Worm (Caenorhabditis elegans): ENCODE measurements around the gene ttr-43.

The ttr-43 gene

DNA sequence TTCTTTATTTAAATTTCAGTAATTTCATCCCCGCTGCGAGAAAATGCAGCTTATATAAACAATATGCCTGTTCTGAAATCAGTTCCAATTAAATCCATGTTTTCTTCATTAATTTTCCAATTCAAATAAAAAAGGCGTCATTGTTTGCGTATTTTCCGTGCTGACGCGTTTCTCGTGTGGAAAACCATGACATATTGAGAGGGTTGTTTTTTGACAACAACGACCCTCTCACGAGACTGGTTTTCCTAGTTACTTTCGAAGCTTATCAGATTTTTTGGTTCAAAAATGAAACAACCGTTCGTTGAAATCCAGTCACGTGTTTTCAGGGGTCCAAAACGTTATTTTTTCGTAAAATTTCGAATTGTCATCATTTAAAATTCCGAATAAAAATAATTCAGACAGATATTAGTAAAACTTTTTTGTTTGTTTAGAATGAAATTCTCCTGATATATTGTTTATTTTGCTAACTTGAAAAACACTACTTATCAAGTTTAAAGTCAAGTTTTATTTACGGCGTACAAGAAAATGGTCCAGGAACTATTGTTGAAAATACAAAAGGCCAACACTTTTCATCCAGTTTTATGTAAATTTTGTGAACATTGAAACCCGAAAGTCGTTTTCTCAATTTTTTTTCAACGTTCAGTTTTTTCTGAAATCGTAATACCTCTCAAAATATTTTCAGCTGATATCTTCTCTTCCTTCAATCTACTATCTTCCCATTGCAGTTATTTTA lies 9.2 kb upstream of the ttr-43 start, which contains the start of gene C14C10.5 (continued):
- TF ChIP-seq snpc-4 (GFP tag; optimal IDR thresholded peaks at IDR 0.05) = no peak
- no peak for TF ChIP-seq snpc-4 (tag; optimal IDR thresholded peaks at IDR 0.05)
- TF ChIP-seq attf-5 (GFP tag; optimal IDR thresholded peaks at IDR 0.05) = peak; percentile 73
- no peak for TF ChIP-seq ceh-40 (GFP tag; IDR thresholded peaks at IDR 0.05)
- TF ChIP-seq snpc-3.4 (tag; optimal IDR thresholded peaks at IDR 0.05) = no peak
- TF ChIP-seq unc-130 (GFP tag; optimal IDR thresholded peaks at IDR 0.05) = no peak
- TF ChIP-seq ekl-4 (GFP tag; IDR thresholded peaks at IDR 0.05) = no peak
- TF ChIP-seq F39B2.1 (GFP tag; IDR thresholded peaks at IDR 0.05) = no peak
- no peak for TF ChIP-seq attf-3 (GFP tag; conservative IDR thresholded peaks at IDR 0.05)
- TF ChIP-seq D2030.7 (GFP tag; IDR thresholded peaks at IDR 0.05) = no peak
- TF ChIP-seq nhr-80 (tag; optimal IDR thresholded peaks at IDR 0.05) = peak; percentile 63
- TF ChIP-seq F22D6.2 (tag; optimal IDR thresholded peaks at IDR 0.05) = no peak
- TF ChIP-seq dpff-1 (tag; optimal IDR thresholded peaks at IDR 0.05) = no peak
- TF ChIP-seq ztf-3 (GFP tag; optimal IDR thresholded peaks at IDR 0.05) = no peak
- TF ChIP-seq ztf-18 (tag; optimal IDR thresholded peaks at IDR 0.05) = peak; percentile 88
- no peak for TF ChIP-seq lin-35 (GFP tag; optimal IDR thresholded peaks at IDR 0.05)
- no peak for TF ChIP-seq madf-3 (GFP tag; IDR thresholded peaks at IDR 0.05)
- TF ChIP-seq chd-7 (tag; optimal IDR thresholded peaks at IDR 0.05) = no peak
- TF ChIP-seq T26A5.8 (tag; optimal IDR thresholded peaks at IDR 0.05) = no peak
- TF ChIP-seq F52B5.7 (tag; optimal IDR thresholded peaks at IDR 0.05) = no peak
- no peak for TF ChIP-seq sptf-2 (GFP tag; optimal IDR thresholded peaks at IDR 0.05)
- TF ChIP-seq somi-1 (GFP tag; optimal IDR thresholded peaks at IDR 0.05) = no peak
- TF ChIP-seq lir-1 (GFP tag; conservative IDR thresholded peaks at IDR 0.05) = no peak

DNA sequence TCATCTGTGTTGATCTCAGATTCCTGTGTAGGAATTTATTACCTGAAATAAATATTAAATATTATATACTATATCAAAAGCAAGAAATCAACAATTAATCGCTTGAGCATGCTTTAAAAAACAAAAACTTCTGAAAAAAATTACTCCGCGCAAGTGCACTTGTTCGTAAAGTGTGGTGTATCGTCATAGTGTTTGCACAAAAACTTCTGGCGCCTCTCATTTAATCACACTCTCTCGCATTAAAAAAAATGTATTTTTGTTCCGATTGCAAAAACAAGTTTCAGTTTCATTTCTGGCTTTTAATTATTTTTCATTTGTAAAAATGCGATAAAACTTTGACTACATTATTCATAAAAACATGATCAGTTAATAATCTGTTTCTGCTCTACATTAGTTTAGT lies 8.6 kb upstream of the ttr-43 start, which contains the start of the genes C14C10.10 and ril-2:
TSS of gene C14C10.10 (minus strand) at position 19 of the 400 bp plus-strand sequence.
TSS of gene ril-2 (minus strand) at position 48 of the 400 bp plus-strand sequence.
- no peak for TF ChIP-seq ceh-100 (GFP tag; IDR thresholded peaks at IDR 0.05)
- no peak for TF ChIP-seq dpl-1 (GFP tag; optimal IDR thresholded peaks at IDR 0.05)
- no peak for TF ChIP-seq F49E8.2 (tag; optimal IDR thresholded peaks at IDR 0.05; ENCODE audit: insufficient read depth)
- TF ChIP-seq B0035.1 (tag; optimal IDR thresholded peaks at IDR 0.05) = no peak
- TF ChIP-seq hmg-1.2 (GFP tag; IDR thresholded peaks at IDR 0.05) = peak; percentile 94
- TF ChIP-seq lsl-1 (GFP tag; optimal IDR thresholded peaks at IDR 0.05) = no peak
- TF ChIP-seq F23B12.7 (tag; optimal IDR thresholded peaks at IDR 0.05; ENCODE audit: insufficient read depth) = no peak

DNA sequence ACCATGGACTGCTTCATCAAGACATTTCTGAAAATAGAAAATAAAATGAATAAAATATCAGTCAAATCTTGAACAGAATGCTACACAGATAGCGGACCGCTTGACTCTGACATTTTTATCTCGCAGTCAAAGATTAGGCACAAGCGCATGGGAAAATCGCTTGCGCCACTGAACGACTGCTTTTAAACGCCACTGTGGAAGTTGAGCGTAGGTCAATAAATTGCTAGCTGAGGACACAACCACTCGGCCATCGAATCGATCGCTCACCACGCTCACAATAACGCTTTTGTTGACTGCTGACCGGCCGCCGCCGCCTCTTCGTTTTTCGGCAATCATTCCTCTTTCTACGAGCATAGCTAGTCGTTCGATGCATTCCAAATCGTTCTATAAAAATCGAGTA lies 6.3 kb upstream of the ttr-43 start:
- no peak for TF ChIP-seq ceh-79 (tag; optimal IDR thresholded peaks at IDR 0.05)
- TF ChIP-seq tlf-1 (GFP tag; optimal IDR thresholded peaks at IDR 0.05) = no peak
- TF ChIP-seq lin-26 (GFP tag; IDR thresholded peaks at IDR 0.05) = peak; percentile 86
- TF ChIP-seq sptf-2 (GFP tag; optimal IDR thresholded peaks at IDR 0.05) = no peak
- TF ChIP-seq B0019.2 (GFP tag; conservative IDR thresholded peaks at IDR 0.05) = no peak
- TF ChIP-seq tbp1 (GFP tag; optimal IDR thresholded peaks at IDR 0.05) = peak; percentile 89
- TF ChIP-seq die-1 (tag; optimal IDR thresholded peaks at IDR 0.05) = peak; percentile 79
- TF ChIP-seq ama-1 (optimal IDR thresholded peaks at IDR 0.05) = no peak
- peak; percentile 53 to 59 for TF ChIP-seq ama-1 (GFP tag; optimal IDR thresholded peaks at IDR 0.05)
- peak; percentile 22 for TF ChIP-seq somi-1 (GFP tag; optimal IDR thresholded peaks at IDR 0.05)
- TF ChIP-seq hsf-1 (GFP tag; IDR thresholded peaks at IDR 0.05) = 0 out of 2 replicates have a peak, but pooled peaks have one; percentile 35
- no peak for TF ChIP-seq tbx-9 (tag; optimal IDR thresholded peaks at IDR 0.05; ENCODE audit: borderline replicate concordance)
- no peak for TF ChIP-seq T26A5.8 (tag; optimal IDR thresholded peaks at IDR 0.05)
- no peak for TF ChIP-seq ceh-100 (GFP tag; IDR thresholded peaks at IDR 0.05)
- peak; percentile 24 for TF ChIP-seq snpc-1.1 (tag; optimal IDR thresholded peaks at IDR 0.05; ENCODE audit: insufficient read depth)
- peak; percentile 61; the same call in 1 of the 2 replicates for TF ChIP-seq madf-6 (GFP tag; IDR thresholded peaks at IDR 0.05)
- TF ChIP-seq nhr-179 (tag; optimal IDR thresholded peaks at IDR 0.05) = peak; percentile 28
- no peak for TF ChIP-seq him-1 (tag; optimal IDR thresholded peaks at IDR 0.05)
- peak; percentile 2 for TF ChIP-seq unc-130 (GFP tag; optimal IDR thresholded peaks at IDR 0.05)
- TF ChIP-seq cebp-2 (GFP tag; IDR thresholded peaks at IDR 0.05) = peak; percentile 92
- TF ChIP-seq ztf-26 (tag; optimal IDR thresholded peaks at IDR 0.05) = peak; percentile 45

Data from whole organism, young adult.